Worm (Caenorhabditis elegans): ENCODE data around the gene Y57E12B.11.

The Y57E12B.11 gene

ce11 chrV:6949770-6950169 is at the start of gene Y57E12B.11:
Gene Y57E12B.11, minus strand, starts transcription at chrV:6949870.
- TF ChIP-seq dao-5 (tag; optimal IDR thresholded peaks at IDR 0.05), result no peak
- TF ChIP-seq him-1 (tag; optimal IDR thresholded peaks at IDR 0.05), result no peak
- no peak for TF ChIP-seq W03F9.2 (tag; optimal IDR thresholded peaks at IDR 0.05)

- TF ChIP-seq W03F9.2 (tag; optimal IDR thresholded peaks at IDR 0.05) (no peak), dao-5 (tag; optimal IDR thresholded peaks at IDR 0.05) (no peak), him-1 (tag; optimal IDR thresholded peaks at IDR 0.05) (no peak)
These were observed 48.7 kb upstream of the Y57E12B.11 start, which contains the start of gene nhr-42 for ce11 chrV:6998303-6998884. Gene nhr-42, plus strand, starts transcription at chrV:6998819.

ce11 chrV:6997041-6997552 is 47.4 kb upstream of the Y57E12B.11 start, which contains the start of gene nhr-107:
Gene nhr-107, minus strand, starts transcription at chrV:6997091.
- TF ChIP-seq him-1 (tag; optimal IDR thresholded peaks at IDR 0.05), result no peak
- no peak for TF ChIP-seq W03F9.2 (tag; optimal IDR thresholded peaks at IDR 0.05)
- no peak for TF ChIP-seq dao-5 (tag; optimal IDR thresholded peaks at IDR 0.05)

- no peak for TF ChIP-seq dao-5 (tag; optimal IDR thresholded peaks at IDR 0.05)
- TF ChIP-seq him-1 (tag; optimal IDR thresholded peaks at IDR 0.05), result no peak
These were observed 44.3 kb upstream of the Y57E12B.11 start for ce11 chrV:6993999-6994398.

- TF ChIP-seq W03F9.2 (tag; optimal IDR thresholded peaks at IDR 0.05) (no peak), him-1 (tag; optimal IDR thresholded peaks at IDR 0.05) (no peak), dao-5 (tag; optimal IDR thresholded peaks at IDR 0.05) (no peak)
These were observed 42.1 kb upstream of the Y57E12B.11 start, which contains the start of gene nhr-162 for ce11 chrV:6991771-6992170. Gene nhr-162, minus strand, starts transcription at chrV:6991871.

- TF ChIP-seq him-1 (tag; optimal IDR thresholded peaks at IDR 0.05), result no peak
- TF ChIP-seq dao-5 (tag; optimal IDR thresholded peaks at IDR 0.05), result no peak
- TF ChIP-seq W03F9.2 (tag; optimal IDR thresholded peaks at IDR 0.05), result no peak
These were observed 40.0 kb upstream of the Y57E12B.11 start, which contains the start of gene nhr-140 for ce11 chrV:6989626-6990138. Gene nhr-140, minus strand, starts transcription at chrV:6989676.

ce11 chrV:6987673-6988072 is 38.0 kb upstream of the Y57E12B.11 start, which contains the start of gene nhr-139:
Gene nhr-139, minus strand, starts transcription at chrV:6987773.
- TF ChIP-seq him-1 (tag; optimal IDR thresholded peaks at IDR 0.05), result no peak
- TF ChIP-seq W03F9.2 (tag; optimal IDR thresholded peaks at IDR 0.05), result no peak
- TF ChIP-seq dao-5 (tag; optimal IDR thresholded peaks at IDR 0.05), result no peak

- TF ChIP-seq dao-5 (tag; optimal IDR thresholded peaks at IDR 0.05), result no peak
- no peak for TF ChIP-seq W03F9.2 (tag; optimal IDR thresholded peaks at IDR 0.05)
- no peak for TF ChIP-seq him-1 (tag; optimal IDR thresholded peaks at IDR 0.05)
These were observed 36.3 kb upstream of the Y57E12B.11 start, which contains the start of gene nhr-163 for ce11 chrV:6985943-6986342. Gene nhr-163, minus strand, starts transcription at chrV:6986043.

ce11 chrV:6982813-6983212 is 33.1 kb upstream of the Y57E12B.11 start, which contains the start of gene nhr-161:
Gene nhr-161, minus strand, starts transcription at chrV:6982913.
- TF ChIP-seq him-1 (tag; optimal IDR thresholded peaks at IDR 0.05) (no peak), W03F9.2 (tag; optimal IDR thresholded peaks at IDR 0.05) (no peak), dao-5 (tag; optimal IDR thresholded peaks at IDR 0.05) (no peak)

ce11 chrV:6979019-6979418 is 29.3 kb upstream of the Y57E12B.11 start, which contains the start of gene sre-12:
Gene sre-12, minus strand, starts transcription at chrV:6979119.
- no peak for TF ChIP-seq W03F9.2 (tag; optimal IDR thresholded peaks at IDR 0.05)
- no peak for TF ChIP-seq dao-5 (tag; optimal IDR thresholded peaks at IDR 0.05)
- TF ChIP-seq him-1 (tag; optimal IDR thresholded peaks at IDR 0.05), result no peak

ce11 chrV:6976047-6976446 is 26.4 kb upstream of the Y57E12B.11 start, which contains the start of gene srx-16:
Gene srx-16, plus strand, starts transcription at chrV:6976347.
- TF ChIP-seq him-1 (tag; optimal IDR thresholded peaks at IDR 0.05) (no peak), dao-5 (tag; optimal IDR thresholded peaks at IDR 0.05) (no peak), W03F9.2 (tag; optimal IDR thresholded peaks at IDR 0.05) (no peak)

ce11 chrV:6971567-6971966 is 21.9 kb upstream of the Y57E12B.11 start, which contains the start of gene srx-59:
Gene srx-59, plus strand, starts transcription at chrV:6971867.
- TF ChIP-seq dao-5 (tag; optimal IDR thresholded peaks at IDR 0.05) (no peak), W03F9.2 (tag; optimal IDR thresholded peaks at IDR 0.05) (no peak), him-1 (tag; optimal IDR thresholded peaks at IDR 0.05) (no peak)

- TF ChIP-seq W03F9.2 (tag; optimal IDR thresholded peaks at IDR 0.05) (no peak), him-1 (tag; optimal IDR thresholded peaks at IDR 0.05) (no peak), dao-5 (tag; optimal IDR thresholded peaks at IDR 0.05) (no peak)
These were observed 20.4 kb upstream of the Y57E12B.11 start, which contains the start of gene ptr-15 for ce11 chrV:6969950-6970532. Gene ptr-15, minus strand, starts transcription at chrV:6970000.

ce11 chrV:6956237-6956636 is 6.6 kb upstream of the Y57E12B.11 start, which contains the start of gene mec-1:
Gene mec-1, plus strand, starts transcription at chrV:6956537.
- TF ChIP-seq W03F9.2 (tag; optimal IDR thresholded peaks at IDR 0.05), result no peak
- no peak for TF ChIP-seq dao-5 (tag; optimal IDR thresholded peaks at IDR 0.05)
- no peak for TF ChIP-seq him-1 (tag; optimal IDR thresholded peaks at IDR 0.05)

Measured in whole organism, L4/young adult.